Worm (Caenorhabditis elegans): Measurements from ENCODE around the gene K10G9.2.

DNA sequence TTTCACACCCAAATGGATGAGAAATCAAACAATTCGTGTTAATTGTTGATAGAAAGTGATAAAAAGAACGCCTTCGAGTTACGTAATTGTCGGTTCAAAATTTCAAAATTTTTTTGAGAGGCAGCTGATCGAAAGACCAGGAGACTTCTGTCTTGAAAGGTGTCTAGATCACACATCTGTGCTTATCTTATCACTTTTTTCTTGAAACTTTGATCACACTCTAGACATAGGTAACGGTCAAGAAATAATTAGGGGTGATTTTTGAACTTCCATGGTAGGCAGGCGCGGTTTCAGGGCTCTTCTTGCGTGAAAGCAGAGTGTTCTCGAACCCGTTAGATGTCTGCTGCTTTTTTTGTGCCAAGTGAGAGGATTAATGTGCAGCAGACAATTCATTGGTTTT lies 7.6 kb downstream of the K10G9.2 start:
- no peak for TF ChIP-seq zip-4 (GFP tag; optimal IDR thresholded peaks at IDR 0.05)
- TF ChIP-seq nhr-90 (tag; optimal IDR thresholded peaks at IDR 0.05; ENCODE audit: poor library complexity): no peak
- no peak for TF ChIP-seq alr-1 (tag; optimal IDR thresholded peaks at IDR 0.05; ENCODE audit: borderline replicate concordance)
- TF ChIP-seq nhr-28 (tag; optimal IDR thresholded peaks at IDR 0.05): no peak
- TF ChIP-seq lin-15B (tag; optimal IDR thresholded peaks at IDR 0.05): no peak
- TF ChIP-seq snpc-4 (tag; optimal IDR thresholded peaks at IDR 0.05): no peak
- no peak for TF ChIP-seq nhr-237 (tag; optimal IDR thresholded peaks at IDR 0.05)
- no peak for TF ChIP-seq sox-4 (tag; optimal IDR thresholded peaks at IDR 0.05)
- no peak for TF ChIP-seq lin-13 (GFP tag; optimal IDR thresholded peaks at IDR 0.05)
- no peak for TF ChIP-seq ztf-11 (tag; optimal IDR thresholded peaks at IDR 0.05)
- no peak for TF ChIP-seq elt-2 (tag; optimal IDR thresholded peaks at IDR 0.05)
- no peak for TF ChIP-seq mep-1 (tag; optimal IDR thresholded peaks at IDR 0.05)
- TF ChIP-seq efl-1 (optimal IDR thresholded peaks at IDR 0.05): no peak
- no peak for TF ChIP-seq efl-1 (GFP tag; optimal IDR thresholded peaks at IDR 0.05 in 1 of 2)
- no peak for TF ChIP-seq aha-1 (tag; optimal IDR thresholded peaks at IDR 0.05)

All from whole organism, L1 larva.